Fruit fly (Drosophila melanogaster): ENCODE data around the gene Rcd-1.

Gene Rcd-1

DNA sequence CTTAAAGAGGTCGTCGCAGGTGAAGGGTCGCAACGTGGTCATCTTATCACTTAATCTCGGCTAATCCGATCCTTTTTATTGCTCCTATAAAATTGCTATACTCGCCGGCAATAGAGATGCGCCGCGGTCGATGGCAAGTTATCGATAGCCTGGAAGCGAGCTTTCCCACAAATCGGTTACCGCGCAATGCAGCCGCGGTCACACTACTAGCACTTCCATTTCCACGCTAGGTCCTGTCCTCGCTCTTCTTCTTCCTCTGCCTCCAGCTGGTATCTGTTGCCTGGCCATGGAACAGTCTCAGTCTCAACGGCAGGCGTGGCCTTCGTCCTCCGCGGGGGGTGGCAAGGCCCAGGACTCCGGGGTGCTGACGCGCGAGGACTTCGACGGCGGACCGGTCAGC lies 15.6 kb upstream of the Rcd-1 start, which contains the start of the genes Naa20A and MKP-4 (continued):
- no peak for TF ChIP-seq odd (GFP tag; optimal IDR thresholded peaks at IDR 0.05)
- TF ChIP-seq BEAF-32 (GFP tag; optimal IDR thresholded peaks at IDR 0.05), result peak; percentile 76
- TF ChIP-seq Deaf1 (tag; optimal IDR thresholded peaks at IDR 0.05), result no peak
- TF ChIP-seq BtbVII (GFP tag; optimal IDR thresholded peaks at IDR 0.05), result no peak
- no peak for TF ChIP-seq Dek (tag; optimal IDR thresholded peaks at IDR 0.05)
- no peak for TF ChIP-seq CG8089 (GFP tag; optimal IDR thresholded peaks at IDR 0.05)
- TF ChIP-seq Spps (tag; optimal IDR thresholded peaks at IDR 0.05), result no peak
- TF ChIP-seq Xbp1 (GFP tag; optimal IDR thresholded peaks at IDR 0.05), result no peak
- no peak for TF ChIP-seq Ravus (GFP tag; IDR thresholded peaks at IDR 0.05)
- TF ChIP-seq CG2129 (GFP tag; IDR thresholded peaks at IDR 0.05; ENCODE audit: partially characterized antibody), result peak; percentile 28; the same call in 1 of the 2 replicates
- no peak for TF ChIP-seq CG2712 (tag; optimal IDR thresholded peaks at IDR 0.05)
- no peak for TF ChIP-seq CG8388 (GFP tag; optimal IDR thresholded peaks at IDR 0.05)
- no peak for TF ChIP-seq hth (optimal IDR thresholded peaks at IDR 0.05)
- no peak for TF ChIP-seq Fer3 (tag; optimal IDR thresholded peaks at IDR 0.05)
- TF ChIP-seq Side (GFP tag; optimal IDR thresholded peaks at IDR 0.05), result no peak
- no peak for TF ChIP-seq CG4820 (GFP tag; optimal IDR thresholded peaks at IDR 0.05)
- TF ChIP-seq CG3163 (GFP tag; optimal IDR thresholded peaks at IDR 0.05), result no peak
- no peak for TF ChIP-seq fu2 (GFP tag; optimal IDR thresholded peaks at IDR 0.05)
- no peak for TF ChIP-seq cad (GFP tag; optimal IDR thresholded peaks at IDR 0.05)
- peak; percentile 5 for TF ChIP-seq Fer1 (GFP tag; optimal IDR thresholded peaks at IDR 0.05)
- no peak for TF ChIP-seq Atf3 (GFP tag; optimal IDR thresholded peaks at IDR 0.05)
- TF ChIP-seq Vsx1 (GFP tag; optimal IDR thresholded peaks at IDR 0.05), result no peak
- no peak for TF ChIP-seq Fer2 (tag; optimal IDR thresholded peaks at IDR 0.05)
- no peak for TF ChIP-seq CG18599 (GFP tag; optimal IDR thresholded peaks at IDR 0.05)
- no peak for TF ChIP-seq CG34422 (GFP tag; IDR thresholded peaks at IDR 0.05)
- no peak for TF ChIP-seq gcm (GFP tag; optimal IDR thresholded peaks at IDR 0.05)
- TF ChIP-seq CG14441 (GFP tag; IDR thresholded peaks at IDR 0.05), result no peak
- no peak for TF ChIP-seq dpn (GFP tag; optimal IDR thresholded peaks at IDR 0.05)
- TF ChIP-seq CG1233 (GFP tag; optimal IDR thresholded peaks at IDR 0.05), result no peak
- TF ChIP-seq sens-2 (GFP tag; IDR thresholded peaks at IDR 0.05), result no peak
- TF ChIP-seq CG2202 (tag; optimal IDR thresholded peaks at IDR 0.05), result no peak
- TF ChIP-seq ac (GFP tag; optimal IDR thresholded peaks at IDR 0.05), result no peak
- no peak for TF ChIP-seq ranshi (GFP tag; IDR thresholded peaks at IDR 0.05)
- no peak for TF ChIP-seq D19A (tag; optimal IDR thresholded peaks at IDR 0.05)
- no peak for TF ChIP-seq CG32532 (GFP tag; IDR thresholded peaks at IDR 0.05)
- TF ChIP-seq corto (GFP tag; optimal IDR thresholded peaks at IDR 0.05), result no peak
- no peak for TF ChIP-seq Poxn (GFP tag; IDR thresholded peaks at IDR 0.05)
- no peak for TF ChIP-seq grau (tag; optimal IDR thresholded peaks at IDR 0.05)
- TF ChIP-seq CG42726 (GFP tag; IDR thresholded peaks at IDR 0.05; ENCODE audit: partially characterized antibody), result peak; percentile 46; the same call in 1 of the 2 replicates
- TF ChIP-seq unpg (GFP tag; optimal IDR thresholded peaks at IDR 0.05), result no peak
- no peak for TF ChIP-seq Ptx1 (GFP tag; IDR thresholded peaks at IDR 0.05)
- TF ChIP-seq CG17829 (tag; optimal IDR thresholded peaks at IDR 0.05), result peak; percentile 5
- TF ChIP-seq CG10366 (GFP tag; IDR thresholded peaks at IDR 0.05), result no peak
- TF ChIP-seq ap (GFP tag; IDR thresholded peaks at IDR 0.05), result no peak
- no peak for TF ChIP-seq NC2β (GFP tag; optimal IDR thresholded peaks at IDR 0.05)
- no peak for TF ChIP-seq zf30C (GFP tag; optimal IDR thresholded peaks at IDR 0.05)
- TF ChIP-seq toy (GFP tag; IDR thresholded peaks at IDR 0.05), result no peak
- no peak for TF ChIP-seq vvl (GFP tag; IDR thresholded peaks at IDR 0.05)
- TF ChIP-seq E2f2 (GFP tag; IDR thresholded peaks at IDR 0.05), result peak; percentile 61; the same call in 1 of the 2 replicates
- no peak for TF ChIP-seq Adf1 (GFP tag; IDR thresholded peaks at IDR 0.05)
- TF ChIP-seq CG14860 (GFP tag; IDR thresholded peaks at IDR 0.05; ENCODE audit: partially characterized antibody), result peak; percentile 59; the same call in 2 of the 3 replicates
- TF ChIP-seq stc (GFP tag; IDR thresholded peaks at IDR 0.05), result no peak; the same call in 1 of the 2 replicates

All from whole organism, embryonic.